Worm (Caenorhabditis elegans): ENCODE results near the gene C27F2.4.

ce11 chrIII:4934896-4935628 lies 25.0 kb downstream of the C27F2.4 start, which contains the start of gene mrps-18C:
- TF ChIP-seq him-1 (tag; optimal IDR thresholded peaks at IDR 0.05) = no peak
- TF ChIP-seq dao-5 (tag; optimal IDR thresholded peaks at IDR 0.05) = no peak
